Worm (Caenorhabditis elegans): ENCODE measurements around the gene W06D11.2.

DNA sequence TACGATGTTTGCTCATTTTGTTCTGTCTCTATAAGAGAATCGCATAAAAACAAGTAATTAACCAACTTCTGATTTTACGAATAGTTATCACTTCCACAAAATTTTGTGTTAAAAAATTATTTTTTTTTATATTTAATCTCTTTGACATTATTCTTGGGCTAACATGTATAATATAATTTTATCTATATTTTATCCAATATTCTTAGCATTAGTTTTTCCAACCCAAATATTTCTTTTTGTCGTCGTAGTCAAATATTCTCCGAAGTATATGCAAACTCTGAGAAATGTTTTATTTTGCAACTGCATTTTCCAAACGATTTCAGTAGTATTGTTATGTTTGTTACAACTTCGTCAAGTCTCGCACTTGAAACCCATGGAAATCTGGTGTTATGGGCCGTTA, 36.9 kb upstream of the W06D11.2 start, which contains the start of gene srd-47:
- TF ChIP-seq pbrm-1 (GFP tag; IDR thresholded peaks at IDR 0.05) (no peak), sea-2 (GFP tag; IDR thresholded peaks at IDR 0.05) (no peak), efl-1 (GFP tag; optimal IDR thresholded peaks at IDR 0.05) (no peak), B0336.3 (GFP tag; IDR thresholded peaks at IDR 0.05) (no peak), mxl-1 (tag; optimal IDR thresholded peaks at IDR 0.05) (no peak), F57A8.1 (GFP tag; optimal IDR thresholded peaks at IDR 0.05) (no peak), unc-62 (GFP tag; optimal IDR thresholded peaks at IDR 0.05) (no peak), nhr-80 (tag; optimal IDR thresholded peaks at IDR 0.05) (no peak), unc-130 (GFP tag; optimal IDR thresholded peaks at IDR 0.05) (no peak), fkh-3 (tag; optimal IDR thresholded peaks at IDR 0.05) (no peak)

Data from whole organism, young adult.